Worm (Caenorhabditis elegans) whole organism, L1 larva: ENCODE measurements around the gene copz-1.
A peak's percentile ranks its signal among the peaks of the same experiment; 100 is the strongest.

Experiments used
- F16B12.6 ChIP-seq: fragments of 150-350 bp; optimal IDR thresholded peaks from 2 replicates; lab custom pipeline; 2014; ENCODE audit warnings: missing biosample characterization, missing genetic modification characterization
- Y116A8C.19 ChIP-seq: sonication (generic microtip); optimal IDR thresholded peaks from 2 replicates; lab custom pipeline; 2016; ENCODE audit warnings: missing compliant biosample characterization, missing genetic modification characterization, borderline replicate concordance
- alr-1 ChIP-seq: fragments of 200-800 bp; sonication (Bioruptor generic); optimal IDR thresholded peaks from 2 replicates; lab custom pipeline; 2018; ENCODE audit warnings: borderline replicate concordance, mild to moderate bottlenecking, missing genetic modification characterization, missing compliant biosample characterization
- ama-1 ChIP-seq: fragments of 150-350 bp; optimal IDR thresholded peaks from 2 replicates; lab custom pipeline; 2014
- blmp-1 ChIP-seq: fragments of 150-350 bp; optimal IDR thresholded peaks from 2 replicates; lab custom pipeline; 2014; ENCODE audit warnings: missing biosample characterization, missing genetic modification characterization
- ceh-63 ChIP-seq: fragments of 200-800 bp; sonication (Bioruptor generic); optimal IDR thresholded peaks from 2 replicates; lab custom pipeline; 2018; ENCODE audit warnings: mild to moderate bottlenecking, missing genetic modification characterization, missing compliant biosample characterization
- ceh-8 ChIP-seq: fragments of 200-800 bp; sonication (Bioruptor generic); optimal IDR thresholded peaks from 2 replicates; lab custom pipeline; 2018; ENCODE audit warnings: mild to moderate bottlenecking, missing genetic modification characterization, moderate library complexity, missing compliant biosample characterization
- ceh-82 ChIP-seq, 3 experiments: fragments of 150-350 bp in 1 of 3; sonication (generic microtip) in 2 of 3; optimal IDR thresholded peaks; 2 replicates each; lab custom pipeline; 2014 to 2017; ENCODE audit warnings: missing biosample characterization in 3 of 3, missing genetic modification characterization in 3 of 3
- ceh-88 ChIP-seq: fragments of 200-800 bp; sonication (Bioruptor generic); IDR thresholded peaks from 2 replicates; pipeline ENCODE4 v1.3.6; 2022; ENCODE audit warnings: missing genetic modification characterization, missing compliant biosample characterization
- dpl-1 ChIP-seq, 3 experiments: fragments of 150-350 bp in 2 of 3; sonication (generic microtip) in 1 of 3; optimal IDR thresholded peaks; 2 replicates each; lab custom pipeline; 2014 to 2017; ENCODE audit warnings: missing biosample characterization in 3 of 3, missing genetic modification characterization in 3 of 3, missing genetic modification reagents in 3 of 3
- dsc-1 ChIP-seq: sonication (generic microtip); optimal IDR thresholded peaks from 2 replicates; lab custom pipeline; 2016; ENCODE audit warnings: mild to moderate bottlenecking, missing genetic modification characterization, missing compliant biosample characterization
- efl-1 ChIP-seq, 4 experiments: fragments of 150-350 bp; optimal IDR thresholded peaks in 3 of 4; peaks in 1 of 4; 1 replicate in 1 of 4; 2 replicates in 3 of 4; lab custom pipeline; 2014; ENCODE audit warnings: missing biosample characterization in 2 of 4, missing genetic modification characterization in 2 of 4, missing genetic modification reagents in 2 of 4
- egl-27 ChIP-seq, 2 experiments: fragments of 150-350 bp in 1 of 2; sonication (generic microtip); optimal IDR thresholded peaks; 3 replicates each; lab custom pipeline; 2017 to 2018; ENCODE audit warnings: missing biosample characterization in 2 of 2, missing genetic modification characterization in 2 of 2, missing genetic modification reagents in 2 of 2
- fkh-10 ChIP-seq: sonication (generic microtip); optimal IDR thresholded peaks from 2 replicates; lab custom pipeline; 2017; ENCODE audit warnings: missing biosample characterization, missing genetic modification reagents, missing genetic modification characterization
- fkh-4 ChIP-seq: sonication (generic microtip); optimal IDR thresholded peaks from 2 replicates; lab custom pipeline; 2016; ENCODE audit warnings: missing compliant biosample characterization, missing genetic modification characterization, borderline replicate concordance
- fkh-8 ChIP-seq: sonication (generic microtip); optimal IDR thresholded peaks from 2 replicates; lab custom pipeline; 2016; ENCODE audit warnings: mild to moderate bottlenecking, missing genetic modification characterization, missing compliant biosample characterization
- grh-1 ChIP-seq: fragments of 200-800 bp; sonication (Bioruptor generic); IDR thresholded peaks from 2 replicates; pipeline ENCODE4 v1.3.6; 2022; ENCODE audit warnings: missing genetic modification reagents, missing genetic modification characterization, missing compliant biosample characterization
- hlh-4 ChIP-seq: sonication (generic microtip); optimal IDR thresholded peaks from 2 replicates; lab custom pipeline; 2016; ENCODE audit warnings: mild to moderate bottlenecking, missing genetic modification characterization, missing compliant biosample characterization
- hpl-2 ChIP-seq: fragments of 150-350 bp; optimal IDR thresholded peaks from 2 replicates; lab custom pipeline; 2014; ENCODE audit warnings: missing biosample characterization, missing genetic modification reagents, missing genetic modification characterization
- lin-13 ChIP-seq: fragments of 150-350 bp; optimal IDR thresholded peaks from 2 replicates; lab custom pipeline; 2014; ENCODE audit warnings: missing biosample characterization, missing genetic modification reagents, missing genetic modification characterization
- lin-14 ChIP-seq: fragments of 200-800 bp; sonication (Bioruptor generic); optimal IDR thresholded peaks from 2 replicates; lab custom pipeline; 2018; ENCODE audit warnings: mild to moderate bottlenecking, missing genetic modification characterization, moderate library complexity, missing compliant biosample characterization
- lin-15B ChIP-seq: fragments of 150-350 bp; sonication (generic microtip); optimal IDR thresholded peaks from 3 replicates; lab custom pipeline; 2014; ENCODE audit warnings: missing biosample characterization, missing genetic modification characterization
- lin-35 ChIP-seq, 2 experiments: fragments of 150-350 bp; optimal IDR thresholded peaks; 2 replicates each; lab custom pipeline; 2014; ENCODE audit warnings: missing biosample characterization in 2 of 2, missing genetic modification characterization in 2 of 2, missing genetic modification reagents in 2 of 2
- mdl-1 ChIP-seq, 2 experiments: fragments of 150-350 bp; optimal IDR thresholded peaks; 2 replicates each; lab custom pipeline; 2014 to 2017; ENCODE audit warnings: missing biosample characterization in 2 of 2, missing genetic modification characterization in 2 of 2, inconsistent platforms in 1 of 2
- mef-2 ChIP-seq: fragments of 150-350 bp; optimal IDR thresholded peaks from 2 replicates; lab custom pipeline; 2014; ENCODE audit warnings: missing biosample characterization, missing genetic modification characterization
- nhr-12 ChIP-seq: sonication (generic microtip); optimal IDR thresholded peaks from 2 replicates; lab custom pipeline; 2017; ENCODE audit warnings: missing biosample characterization, missing genetic modification characterization
- nhr-19 ChIP-seq: fragments of 200-800 bp; sonication (Bioruptor generic); conservative IDR thresholded peaks from 2 replicates; pipeline ENCODE4 v1.3.6; 2022; ENCODE audit warnings: missing genetic modification characterization, missing compliant biosample characterization
- nhr-237 ChIP-seq: fragments of 150-350 bp; optimal IDR thresholded peaks from 2 replicates; lab custom pipeline; 2014; ENCODE audit warnings: missing biosample characterization, missing genetic modification characterization
- nhr-28 ChIP-seq: fragments of 150-350 bp; optimal IDR thresholded peaks from 2 replicates; lab custom pipeline; 2014; ENCODE audit warnings: missing biosample characterization, missing genetic modification characterization
- nhr-47 ChIP-seq: sonication (generic microtip); optimal IDR thresholded peaks from 2 replicates; lab custom pipeline; 2016; ENCODE audit warnings: mild to moderate bottlenecking, missing genetic modification characterization, moderate library complexity, missing compliant biosample characterization
- nhr-71 ChIP-seq: sonication (generic microtip); optimal IDR thresholded peaks from 2 replicates; lab custom pipeline; 2016; ENCODE audit warnings: mild to moderate bottlenecking, missing genetic modification characterization, moderate library complexity, missing compliant biosample characterization
- nhr-77 ChIP-seq: fragments of 150-350 bp; optimal IDR thresholded peaks from 2 replicates; lab custom pipeline; 2014; ENCODE audit warnings: missing biosample characterization, missing genetic modification characterization
- nhr-84 ChIP-seq: sonication (generic microtip); optimal IDR thresholded peaks from 2 replicates; lab custom pipeline; 2017; ENCODE audit warnings: missing biosample characterization, missing genetic modification characterization
- nhr-85 ChIP-seq: sonication (generic microtip); peaks from one replicate; lab custom pipeline; 2016; ENCODE audit warnings: missing genetic modification characterization, inconsistent platforms, missing compliant biosample characterization
- pax-3 ChIP-seq: fragments of 200-800 bp; sonication (Bioruptor generic); optimal IDR thresholded peaks from 2 replicates; lab custom pipeline; 2018; ENCODE audit warnings: mild to moderate bottlenecking, missing genetic modification characterization, moderate library complexity, missing compliant biosample characterization
- rnt-1 ChIP-seq: sonication (generic microtip); optimal IDR thresholded peaks from 2 replicates; lab custom pipeline; 2016; ENCODE audit warnings: mild to moderate bottlenecking, missing genetic modification characterization, moderate library complexity, missing compliant biosample characterization
- snu-23 ChIP-seq: sonication (generic microtip); optimal IDR thresholded peaks from 2 replicates; lab custom pipeline; 2016; ENCODE audit warnings: missing genetic modification characterization, missing compliant biosample characterization
- sox-4 ChIP-seq: sonication (generic microtip); optimal IDR thresholded peaks from 2 replicates; lab custom pipeline; 2016; ENCODE audit warnings: missing genetic modification characterization, missing compliant biosample characterization
- sup-37 ChIP-seq: fragments of 200-800 bp; sonication (Bioruptor generic); optimal IDR thresholded peaks from 2 replicates; lab custom pipeline; 2018; ENCODE audit warnings: mild to moderate bottlenecking, missing genetic modification characterization, missing compliant biosample characterization
- tbx-2 ChIP-seq: sonication (generic microtip); optimal IDR thresholded peaks from 2 replicates; lab custom pipeline; 2016; ENCODE audit warnings: missing genetic modification characterization, missing compliant biosample characterization
- unc-30 ChIP-seq: sonication (generic microtip); optimal IDR thresholded peaks from 2 replicates; lab custom pipeline; 2017; ENCODE audit warnings: missing biosample characterization, missing genetic modification characterization
- unc-86 ChIP-seq: sonication (generic microtip); optimal IDR thresholded peaks from 2 replicates; lab custom pipeline; 2016; ENCODE audit warnings: missing genetic modification characterization, missing compliant biosample characterization
- xbp-1 ChIP-seq: sonication (generic microtip); optimal IDR thresholded peaks from 2 replicates; lab custom pipeline; 2016; ENCODE audit warnings: missing genetic modification characterization, missing compliant biosample characterization
- zip-4 ChIP-seq: fragments of 200-800 bp; sonication (Bioruptor generic); optimal IDR thresholded peaks from 2 replicates; lab custom pipeline; 2018; ENCODE audit warnings: mild to moderate bottlenecking, missing genetic modification characterization, moderate library complexity, missing compliant biosample characterization
- ztf-11 ChIP-seq, 2 experiments: sonication (generic microtip); optimal IDR thresholded peaks; 2 replicates each; lab custom pipeline; 2016 to 2017; ENCODE audit warnings: missing genetic modification characterization in 2 of 2, missing biosample characterization in 1 of 2, missing compliant biosample characterization in 1 of 2

Gene copz-1

ce11 chrII:10888979-10889378, 16.3 kb downstream of the copz-1 start, which contains the start of gene ptr-8:
ptr-8 (plus strand) TSS chrII:10889279.
- TF ChIP-seq ceh-63 (no peak), efl-1 (optimal IDR thresholded peaks at IDR 0.05; lab: Kevin White, UChicago) (no peak), efl-1 (GFP tag; optimal IDR thresholded peaks at IDR 0.05 in 1 of 2; lab: Kevin White, UChicago) (peak in 1 of 2 experiments; percentile 72), ceh-88 (no peak), nhr-85 (tag; lab: Kevin White, UChicago) (peak; percentile 33), ztf-11 (tag; optimal IDR thresholded peaks at IDR 0.05; lab: Kevin White, UChicago) (no peak)

ce11 chrII:10894996-10895395, 22.3 kb downstream of the copz-1 start, which contains the start of gene sra-10:
sra-10 (minus strand) TSS chrII:10895096.
- TF ChIP-seq dpl-1 (GFP tag; optimal IDR thresholded peaks at IDR 0.05; lab: Kevin White, UChicago), result no peak
- no peak for TF ChIP-seq nhr-47
- no peak for TF ChIP-seq egl-27 (tag; optimal IDR thresholded peaks at IDR 0.05; lab: Kevin White, UChicago)
- no peak for TF ChIP-seq Y116A8C.19 (tag; lab: Kevin White, UChicago)
- no peak for TF ChIP-seq dsc-1 (tag; lab: Kevin White, UChicago)
- TF ChIP-seq xbp-1 (tag; lab: Kevin White, UChicago), result no peak
- no peak for TF ChIP-seq nhr-77 (tag; lab: Kevin White, UChicago)
- no peak for TF ChIP-seq nhr-84 (tag; lab: Kevin White, UChicago)
- no peak for TF ChIP-seq F16B12.6 (tag; lab: Kevin White, UChicago)
- no peak for TF ChIP-seq sox-4 (tag; lab: Kevin White, UChicago)
- no peak for TF ChIP-seq fkh-10 (GFP tag; lab: Kevin White, UChicago)
- no peak for TF ChIP-seq hpl-2
- no peak for TF ChIP-seq tbx-2 (tag; lab: Kevin White, UChicago)
- no peak for TF ChIP-seq lin-14
- no peak for TF ChIP-seq lin-13
- no peak for TF ChIP-seq hlh-4 (tag; lab: Kevin White, UChicago)
- no peak for TF ChIP-seq ceh-8 (GFP tag; lab: Kevin White, UChicago)

ce11 chrII:10895959-10896358, 23.3 kb downstream of the copz-1 start:
- TF ChIP-seq nhr-84 (tag; lab: Kevin White, UChicago) (no peak), dpl-1 (GFP tag; optimal IDR thresholded peaks at IDR 0.05; lab: Kevin White, UChicago) (no peak), zip-4 (GFP tag; lab: Kevin White, UChicago) (no peak), ceh-82 (tag; optimal IDR thresholded peaks at IDR 0.05; lab: Kevin White, UChicago) (no peak), unc-30 (no peak), nhr-237 (no peak), nhr-85 (tag; lab: Kevin White, UChicago) (no peak), nhr-71 (tag; lab: Kevin White, UChicago) (no peak), nhr-28 (no peak), lin-35 (GFP tag; optimal IDR thresholded peaks at IDR 0.05; lab: Kevin White, UChicago) (no peak), rnt-1 (tag; lab: Kevin White, UChicago) (no peak), grh-1 (no peak), sup-37 (no peak), blmp-1 (tag; lab: Kevin White, UChicago) (no peak), mdl-1 (tag; optimal IDR thresholded peaks at IDR 0.05; lab: Kevin White, UChicago) (no peak)

- TF ChIP-seq dsc-1 (tag; lab: Kevin White, UChicago), result peak; percentile 93
- no peak for TF ChIP-seq nhr-12
- no peak for TF ChIP-seq tbx-2 (tag; lab: Kevin White, UChicago)
- peak; percentile 63 for TF ChIP-seq fkh-4 (tag; lab: Kevin White, UChicago)
- no peak for TF ChIP-seq lin-15B (tag; lab: Kevin White, UChicago)
- TF ChIP-seq snu-23 (GFP tag; lab: Kevin White, UChicago), result no peak
- no peak for TF ChIP-seq fkh-10 (GFP tag; lab: Kevin White, UChicago)
- no peak for TF ChIP-seq ama-1 (lab: Kevin White, UChicago)
- no peak for TF ChIP-seq fkh-8 (tag; lab: Kevin White, UChicago)
- no peak for TF ChIP-seq nhr-77 (tag; lab: Kevin White, UChicago)
- no peak for TF ChIP-seq unc-86 (tag; lab: Kevin White, UChicago)
- TF ChIP-seq nhr-19 (GFP tag; lab: Robert Waterston, UW), result no peak
- no peak for TF ChIP-seq alr-1 (tag; lab: Kevin White, UChicago)
- no peak for TF ChIP-seq nhr-47
- TF ChIP-seq mef-2 (tag; lab: Kevin White, UChicago), result no peak
- TF ChIP-seq pax-3 (tag; lab: Kevin White, UChicago), result no peak
Observed at ce11 chrII:10898998-10899397, 26.3 kb downstream of the copz-1 start.
